Fruit fly (Drosophila melanogaster): ENCODE data around the gene Btk.
A peak's percentile ranks its signal among the peaks of the same experiment; 100 is the strongest.

Btk gene

dm6 chr2L:8326414-8327271 is 25.8 kb upstream of the Btk start (continued):
- TF ChIP-seq CG3065 (GFP tag; optimal IDR thresholded peaks at IDR 0.05) = no peak
- TF ChIP-seq az2 (GFP tag; optimal IDR thresholded peaks at IDR 0.05) = no peak
- TF ChIP-seq Xbp1 (GFP tag; optimal IDR thresholded peaks at IDR 0.05) = no peak
- no peak; the same call in 2 of the 3 replicates for TF ChIP-seq B-H1 (GFP tag; IDR thresholded peaks at IDR 0.05)
- TF ChIP-seq CG18011 (GFP tag; optimal IDR thresholded peaks at IDR 0.05) = no peak
- no peak for TF ChIP-seq CG13624 (GFP tag; optimal IDR thresholded peaks at IDR 0.05)
- TF ChIP-seq Jarid2 (GFP tag; optimal IDR thresholded peaks at IDR 0.05) = no peak
- TF ChIP-seq CG7839 (tag; optimal IDR thresholded peaks at IDR 0.05) = peak; percentile 41
- no peak for TF ChIP-seq Atf6 (GFP tag; IDR thresholded peaks at IDR 0.05)
- TF ChIP-seq Myb (GFP tag; optimal IDR thresholded peaks at IDR 0.05) = no peak
- peak in 1 of 2 experiments; percentile 63 for TF ChIP-seq Hr51 (GFP tag; optimal IDR thresholded peaks at IDR 0.05)
- no peak for TF ChIP-seq Oaz (GFP tag; IDR thresholded peaks at IDR 0.05)
- no peak for TF ChIP-seq CG1233 (GFP tag; optimal IDR thresholded peaks at IDR 0.05)
- peak; percentile 5 for TF ChIP-seq Asciz (GFP tag; optimal IDR thresholded peaks at IDR 0.05)
- TF ChIP-seq Ets65A (GFP tag) = no peak
- no peak for TF ChIP-seq Usf (GFP tag; optimal IDR thresholded peaks at IDR 0.05)
- TF ChIP-seq CG10274 (GFP tag; optimal IDR thresholded peaks at IDR 0.05) = no peak
- TF ChIP-seq CG12659 (GFP tag; optimal IDR thresholded peaks at IDR 0.05) = peak; percentile 18
- TF ChIP-seq CG9797 (GFP tag; optimal IDR thresholded peaks at IDR 0.05) = no peak
- TF ChIP-seq gt (GFP tag; IDR thresholded peaks at IDR 0.05) = no peak
- no peak for TF ChIP-seq hbn (GFP tag; IDR thresholded peaks at IDR 0.05; ENCODE audit: partially characterized antibody)
- no peak for TF ChIP-seq Sry-β (GFP tag; optimal IDR thresholded peaks at IDR 0.05)
- TF ChIP-seq CG33213 (GFP tag; optimal IDR thresholded peaks at IDR 0.05) = no peak
- no peak for TF ChIP-seq Lim3 (GFP tag; IDR thresholded peaks at IDR 0.05)
- TF ChIP-seq nerfin-1 (tag; optimal IDR thresholded peaks at IDR 0.05) = no peak
- TF ChIP-seq E2f2 (GFP tag; IDR thresholded peaks at IDR 0.05) = no peak; the same call in 1 of the 2 replicates
- TF ChIP-seq CG13894 (tag; optimal IDR thresholded peaks at IDR 0.05) = no peak
- TF ChIP-seq dmrt99B (tag; optimal IDR thresholded peaks at IDR 0.05) = peak; percentile 50
- TF ChIP-seq dpn (GFP tag; optimal IDR thresholded peaks at IDR 0.05) = no peak
- peak; percentile 33 for TF ChIP-seq Sox102F (GFP tag; optimal IDR thresholded peaks at IDR 0.05)
- no peak for TF ChIP-seq p53 (GFP tag; optimal IDR thresholded peaks at IDR 0.05)
- no peak for TF ChIP-seq CG11696 (GFP tag; IDR thresholded peaks at IDR 0.05)
- no peak for TF ChIP-seq h (optimal IDR thresholded peaks at IDR 0.05)
- peak in 1 of 2 experiments; percentile 39 for TF ChIP-seq Pdp1 (GFP tag; optimal IDR thresholded peaks at IDR 0.05)
- TF ChIP-seq da (GFP tag; optimal IDR thresholded peaks at IDR 0.05) = no peak
- TF ChIP-seq CG18262 (tag; optimal IDR thresholded peaks at IDR 0.05) = peak; percentile 22
- TF ChIP-seq CG10209 (GFP tag; optimal IDR thresholded peaks at IDR 0.05) = peak; percentile 18
- TF ChIP-seq CG34224 (GFP tag; IDR thresholded peaks at IDR 0.05; ENCODE audit: partially characterized antibody) = no peak
- TF ChIP-seq NK7.1 (GFP tag; optimal IDR thresholded peaks at IDR 0.05) = no peak
- no peak for TF ChIP-seq Hey (tag; optimal IDR thresholded peaks at IDR 0.05)
- TF ChIP-seq cwo (GFP tag; optimal IDR thresholded peaks at IDR 0.05) = peak; percentile 32
- TF ChIP-seq chn (GFP tag; optimal IDR thresholded peaks at IDR 0.05) = no peak
- TF ChIP-seq CG10267 (tag; optimal IDR thresholded peaks at IDR 0.05) = peak; percentile 11
- no peak for TF ChIP-seq CG8388 (GFP tag; optimal IDR thresholded peaks at IDR 0.05)
- TF ChIP-seq Ptx1 (GFP tag; IDR thresholded peaks at IDR 0.05) = 0 out of 2 replicates have a peak, but pooled peaks have one; percentile 18
- no peak for TF ChIP-seq Sin3A (optimal IDR thresholded peaks at IDR 0.05)
- peak; percentile 46 for TF ChIP-seq lab (GFP tag; optimal IDR thresholded peaks at IDR 0.05)
- TF ChIP-seq CG9817 (tag; optimal IDR thresholded peaks at IDR 0.05) = no peak
- TF ChIP-seq Stat92E (GFP tag; optimal IDR thresholded peaks at IDR 0.05) = no peak

Data from whole organism, embryonic.